Worm (Caenorhabditis elegans) whole organism, L4/young adult: ENCODE results near the gene Y82E9BL.5.
"Not testable (repeated sequence)": the region's sequence is repeated elsewhere in the genome, so short reads cannot be mapped to it uniquely, and the experiment has no call there.

Source experiments
- W03F9.2 ChIP-seq: fragments of 150-350 bp; optimal IDR thresholded peaks from 2 replicates; lab custom pipeline; 2014; ENCODE audit warnings: missing biosample characterization, missing genetic modification characterization
- dao-5 ChIP-seq: sonication (generic microtip); optimal IDR thresholded peaks from 2 replicates; lab custom pipeline; 2016; ENCODE audit warnings: missing genotype, missing genetic modification characterization, moderate library complexity, missing compliant biosample characterization
- him-1 ChIP-seq: sonication (generic microtip); optimal IDR thresholded peaks from 2 replicates; lab custom pipeline; 2016; ENCODE audit warnings: missing genotype, missing genetic modification reagents, missing genetic modification characterization, missing compliant biosample characterization

Gene Y82E9BL.5

DNA sequence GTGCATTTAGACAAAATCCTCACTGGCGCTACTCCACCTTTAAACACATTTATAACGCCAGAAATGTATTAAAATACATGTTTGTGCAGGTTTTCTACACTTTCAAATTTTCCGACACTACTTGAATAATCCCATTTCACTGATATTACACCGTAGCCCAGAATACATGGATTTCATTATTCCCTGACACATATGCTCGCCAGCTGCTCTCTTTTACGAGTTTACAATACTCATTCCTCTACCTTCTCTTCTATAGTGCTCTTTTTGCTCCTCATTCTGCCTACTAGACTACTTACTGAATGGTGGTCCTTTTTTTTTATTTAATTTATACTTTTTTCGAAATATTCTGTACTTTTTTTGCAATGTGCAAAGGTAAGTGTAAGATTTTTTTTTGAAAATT lies 25.1 kb upstream of the Y82E9BL.5 start:
- TF ChIP-seq dao-5 (tag; lab: Kevin White, UChicago): no peak
- no peak for TF ChIP-seq him-1 (tag; lab: Kevin White, UChicago)
- TF ChIP-seq W03F9.2: no peak

DNA sequence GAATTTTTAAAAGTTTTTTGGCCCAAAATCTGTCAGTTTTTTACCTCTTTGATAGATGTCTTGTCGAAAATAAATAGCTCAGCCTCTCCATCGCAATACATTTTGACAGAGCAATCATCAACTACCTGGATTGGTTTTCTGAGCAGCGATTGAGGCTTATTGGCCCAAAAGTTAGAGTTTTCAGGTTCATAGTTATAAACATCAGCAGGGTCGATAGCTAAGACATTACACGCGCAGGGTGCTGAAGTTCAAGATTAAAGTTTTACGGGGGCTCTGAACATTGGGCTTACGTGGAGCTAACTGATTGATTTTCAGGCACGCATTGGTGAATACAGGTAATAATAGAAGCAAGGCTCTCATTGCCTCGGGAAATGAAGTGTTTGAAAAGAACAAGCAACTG lies 12.2 kb upstream of the Y82E9BL.5 start, which contains the start of gene Y82E9BR.9:
Y82E9BR.9 (minus strand) TSS at position 101 of the 400 bp plus-strand sequence.
- TF ChIP-seq dao-5 (tag; lab: Kevin White, UChicago): no peak
- no peak for TF ChIP-seq him-1 (tag; lab: Kevin White, UChicago)
- TF ChIP-seq W03F9.2: no peak

DNA sequence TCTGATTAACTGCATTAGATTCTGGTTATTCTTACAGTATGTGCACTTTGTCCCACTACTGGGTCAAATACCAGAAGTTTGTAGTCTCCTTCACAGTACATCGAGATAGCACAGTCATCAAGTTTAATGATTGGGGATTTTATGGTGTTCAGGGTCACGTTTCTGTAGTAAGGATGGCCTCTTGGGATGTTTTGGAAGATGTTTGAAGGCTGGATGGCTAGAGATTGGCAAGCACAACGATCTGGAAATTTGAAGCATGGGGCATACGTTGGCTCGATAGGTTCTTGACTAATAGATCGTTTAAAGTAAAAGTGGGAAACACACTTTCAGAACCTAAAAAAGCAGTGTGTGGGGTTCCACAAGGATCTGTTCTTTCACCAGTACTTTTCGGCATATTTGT lies 10.5 kb upstream of the Y82E9BL.5 start, which contains the start of gene Y82E9BR.8:
Y82E9BR.8 (minus strand) TSS at position 101 of the 400 bp plus-strand sequence.
- TF ChIP-seq W03F9.2; dao-5 (tag; lab: Kevin White, UChicago); him-1 (tag; lab: Kevin White, UChicago): not testable (repeated sequence)

DNA sequence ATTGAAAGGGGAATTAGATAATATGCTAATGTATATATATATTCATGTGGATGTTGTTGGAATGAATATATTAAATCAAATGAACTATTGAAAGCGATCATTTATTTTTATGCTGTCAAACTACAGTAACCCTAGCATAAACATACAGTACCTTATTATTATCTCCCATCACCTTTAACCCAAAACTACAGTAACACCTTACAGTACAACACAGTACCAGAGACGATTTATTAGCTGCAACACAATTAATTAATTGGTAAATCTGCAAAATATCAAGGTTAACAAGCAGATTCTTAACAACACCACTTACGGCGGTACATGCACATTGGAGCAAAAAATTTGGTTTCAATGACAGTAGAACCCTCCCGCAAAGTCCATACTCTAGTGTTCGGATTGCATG lies 7.9 kb upstream of the Y82E9BL.5 start, which contains the start of gene Y82E9BL.1:
Y82E9BL.1 (minus strand) TSS at position 101 of the 400 bp plus-strand sequence.
- no peak for TF ChIP-seq him-1 (tag; lab: Kevin White, UChicago)
- TF ChIP-seq dao-5 (tag; lab: Kevin White, UChicago): no peak
- no peak for TF ChIP-seq W03F9.2

DNA sequence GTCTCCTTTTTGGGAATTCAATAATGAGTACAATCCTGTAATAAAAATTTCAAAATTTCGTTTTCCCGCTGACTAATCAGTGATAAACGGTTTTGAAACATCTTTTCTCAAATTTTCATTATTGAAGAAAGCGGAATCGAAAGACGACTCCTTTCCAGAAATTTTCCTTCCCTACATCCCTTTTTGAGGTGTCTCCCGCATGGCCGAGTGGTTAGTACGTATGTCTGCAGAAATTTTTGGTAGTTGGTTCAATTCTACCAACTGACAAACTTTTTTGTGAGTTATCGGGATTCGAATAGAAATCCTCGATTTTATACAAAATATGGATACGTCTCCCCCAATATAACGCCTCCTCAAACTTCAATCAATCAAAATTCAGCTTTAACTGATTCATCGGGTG lies 7.1 kb upstream of the Y82E9BL.5 start:
- TF ChIP-seq W03F9.2: no peak
- no peak for TF ChIP-seq him-1 (tag; lab: Kevin White, UChicago)
- TF ChIP-seq dao-5 (tag; lab: Kevin White, UChicago): no peak

DNA sequence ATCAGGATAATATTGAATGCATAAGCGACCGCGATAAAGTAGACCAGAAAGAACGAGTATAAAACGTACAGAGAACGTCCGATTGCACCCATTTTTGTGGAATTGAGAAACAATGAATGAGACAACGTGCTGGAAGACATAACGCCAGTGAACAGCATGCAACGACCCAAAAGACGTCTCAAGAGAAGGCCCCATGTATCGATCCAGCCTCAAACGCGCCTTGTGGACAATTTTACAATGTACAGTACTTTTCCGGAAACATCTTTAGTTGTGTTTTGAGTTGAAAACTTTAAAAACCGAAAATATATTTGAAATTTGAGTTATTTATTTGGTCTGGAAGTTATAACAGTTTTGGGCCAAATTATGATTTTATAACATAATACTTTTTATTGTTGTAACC lies 3.3 kb upstream of the Y82E9BL.5 start, which contains the start of gene Y82E9BL.3:
Y82E9BL.3 (minus strand) TSS at position 101 of the 400 bp plus-strand sequence.
- TF ChIP-seq dao-5 (tag; lab: Kevin White, UChicago): no peak
- no peak for TF ChIP-seq W03F9.2

DNA sequence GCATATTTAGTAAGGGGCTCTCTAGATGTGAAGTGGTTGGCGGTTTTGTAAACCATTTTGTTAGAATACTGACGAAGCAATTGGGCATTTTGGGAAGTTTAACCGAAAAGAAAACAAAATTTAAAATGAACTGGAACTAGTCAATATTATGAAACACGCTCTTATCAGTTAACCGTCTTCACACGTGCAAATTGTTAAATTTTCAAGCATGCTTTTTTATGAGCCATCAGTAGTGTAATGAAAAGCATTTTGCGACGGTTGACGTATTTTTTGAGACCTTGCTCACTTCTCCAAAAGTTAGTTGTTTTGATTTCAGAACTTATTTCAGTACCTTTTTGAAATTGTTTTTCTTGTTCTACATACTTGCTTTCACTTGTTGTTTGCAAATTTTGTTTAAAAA lies 1.9 kb upstream of the Y82E9BL.5 start, which contains the start of gene fbxa-25:
fbxa-25 (minus strand) TSS at position 138 of the 400 bp plus-strand sequence.
- TF ChIP-seq dao-5 (tag; lab: Kevin White, UChicago) (no peak), him-1 (tag; lab: Kevin White, UChicago) (no peak), W03F9.2 (no peak)

DNA sequence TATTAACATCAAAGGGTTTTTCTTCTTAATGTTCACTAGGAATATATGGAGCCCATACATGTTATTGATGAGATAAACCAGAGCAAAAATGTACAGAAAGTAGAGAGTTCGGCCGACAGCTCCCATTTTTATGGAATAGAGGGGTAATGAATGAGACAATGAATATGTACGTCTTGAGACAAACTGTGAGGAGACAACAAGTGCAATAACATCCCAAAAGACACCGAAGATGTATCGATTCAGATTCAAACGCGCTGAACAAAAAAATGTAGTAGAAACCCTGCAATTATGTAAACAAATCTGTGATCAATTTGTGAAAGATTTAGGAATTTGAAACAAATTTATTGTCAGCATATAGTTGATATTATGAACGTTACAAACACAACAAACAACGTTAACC lies 436 bp downstream of the Y82E9BL.5 start:
- no peak for TF ChIP-seq W03F9.2
- TF ChIP-seq dao-5 (tag; lab: Kevin White, UChicago): no peak
- no peak for TF ChIP-seq him-1 (tag; lab: Kevin White, UChicago)

DNA sequence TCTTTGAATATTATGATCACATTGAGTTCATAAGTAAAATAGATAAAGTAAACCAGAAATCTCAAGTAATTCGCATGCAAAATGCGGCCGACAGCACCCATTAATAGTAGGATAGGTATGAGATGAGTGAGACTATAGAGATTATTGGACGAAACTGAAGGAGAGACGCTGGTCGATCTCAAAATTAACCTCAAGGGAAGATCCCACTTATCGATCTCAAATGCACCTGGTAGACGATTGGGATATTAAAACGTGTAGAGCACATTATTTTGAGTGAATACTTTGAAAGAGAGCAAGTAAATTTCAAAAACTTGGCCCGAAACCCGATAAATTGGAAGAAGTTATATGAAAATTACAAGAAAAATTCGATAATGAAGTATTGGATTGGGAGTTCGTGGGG lies 1.7 kb downstream of the Y82E9BL.5 start, which contains the start of gene Y82E9BL.6:
Y82E9BL.6 (minus strand) TSS at position 101 of the 400 bp plus-strand sequence.
- TF ChIP-seq W03F9.2: no peak
- no peak for TF ChIP-seq dao-5 (tag; lab: Kevin White, UChicago)
- TF ChIP-seq him-1 (tag; lab: Kevin White, UChicago): no peak

DNA sequence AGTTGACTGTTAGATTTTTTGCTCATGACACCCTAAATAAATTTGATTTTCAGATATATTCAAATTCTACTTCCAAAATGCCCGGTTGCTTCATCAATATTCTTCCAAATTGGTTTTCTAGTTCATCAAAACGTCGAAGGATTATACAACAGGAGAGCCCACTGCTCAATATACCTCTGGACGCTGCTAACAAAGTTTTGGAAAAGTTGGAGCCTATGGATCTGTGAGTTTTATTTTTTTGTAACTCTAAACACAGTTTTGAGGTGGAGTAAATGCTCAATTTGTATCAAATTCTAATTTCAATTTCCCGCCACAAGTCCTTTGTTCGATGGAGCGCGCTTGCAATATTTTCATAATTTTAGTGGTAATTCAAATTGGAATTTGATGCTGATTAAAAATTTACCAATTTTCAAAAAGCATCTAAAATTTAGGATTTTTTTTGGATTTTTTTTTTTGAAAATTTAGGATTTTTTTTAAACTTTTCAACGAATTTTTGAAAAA lies 4.5 kb downstream of the Y82E9BL.5 start, which contains the start of gene fbxa-27:
fbxa-27 (plus strand) TSS at position 51 of the 501 bp plus-strand sequence.
- TF ChIP-seq him-1 (tag; lab: Kevin White, UChicago) (no peak), W03F9.2 (no peak), dao-5 (tag; lab: Kevin White, UChicago) (no peak)

DNA sequence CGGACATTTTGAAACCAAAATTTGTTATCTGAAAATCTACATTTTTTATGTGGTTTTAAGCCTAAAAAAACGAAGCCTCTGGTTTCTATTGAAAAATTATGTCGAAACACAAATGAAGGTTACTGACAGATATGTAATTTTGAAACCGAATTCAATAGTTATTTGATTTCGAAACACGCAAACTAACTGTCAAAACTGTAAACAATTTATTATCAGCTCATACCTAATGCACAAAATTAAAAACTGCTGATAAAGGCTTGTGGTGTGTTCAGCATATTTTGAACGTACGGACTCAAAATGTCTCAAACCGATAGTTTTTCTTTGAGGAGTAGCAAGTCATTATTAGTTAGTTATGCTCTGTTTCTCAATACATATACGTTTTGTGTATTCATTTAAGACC lies 5.0 kb downstream of the Y82E9BL.5 start, which contains the start of gene fbxa-26:
fbxa-26 (minus strand) TSS at position 35 of the 400 bp plus-strand sequence.
- TF ChIP-seq dao-5 (tag; lab: Kevin White, UChicago) (no peak), him-1 (tag; lab: Kevin White, UChicago) (no peak), W03F9.2 (no peak)

DNA sequence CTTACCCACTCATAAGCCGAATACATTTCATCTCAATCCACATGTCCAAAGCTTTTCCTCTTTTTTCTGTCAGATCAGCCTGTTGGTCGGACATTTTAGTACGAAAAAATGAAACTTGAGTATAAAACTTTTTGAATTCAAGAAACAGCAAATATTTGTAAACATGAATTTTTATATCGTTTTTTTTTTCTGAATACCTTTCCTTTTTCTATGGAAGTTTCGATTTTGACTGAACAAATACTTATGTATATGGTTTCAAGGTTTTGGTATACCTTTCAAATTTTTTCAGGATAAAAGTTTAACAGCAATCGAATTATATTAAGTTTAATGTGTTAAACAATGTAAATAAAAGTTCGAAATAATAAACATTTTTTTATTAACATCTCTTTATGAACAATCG lies 7.2 kb downstream of the Y82E9BL.5 start, which contains the start of gene fbxa-5:
fbxa-5 (minus strand) TSS at position 101 of the 400 bp plus-strand sequence.
- TF ChIP-seq W03F9.2 (no peak), him-1 (tag; lab: Kevin White, UChicago) (no peak), dao-5 (tag; lab: Kevin White, UChicago) (no peak)

DNA sequence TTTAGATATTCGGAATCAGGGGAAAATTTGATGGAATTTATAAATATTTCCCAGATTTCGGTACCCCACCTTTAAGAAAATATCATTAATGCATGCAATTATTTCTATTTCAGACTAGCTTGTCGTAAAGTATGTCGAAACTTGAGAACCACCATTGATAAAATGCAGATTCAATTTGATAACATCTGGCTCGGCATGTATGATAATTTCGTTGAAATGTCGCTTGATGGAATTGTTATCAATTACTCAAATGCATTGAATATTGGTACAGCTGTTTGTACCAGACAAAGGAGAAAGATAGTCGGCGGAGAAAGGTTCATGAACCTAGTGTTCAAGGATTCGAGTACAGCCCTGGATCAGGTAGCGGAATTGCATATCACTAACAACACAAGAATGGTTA lies 15.5 kb downstream of the Y82E9BL.5 start, which contains the start of gene Y82E9BL.19:
Y82E9BL.19 (plus strand) TSS at position 123 of the 400 bp plus-strand sequence.
- TF ChIP-seq dao-5 (tag; lab: Kevin White, UChicago) (no peak), W03F9.2 (no peak), him-1 (tag; lab: Kevin White, UChicago) (no peak)

DNA sequence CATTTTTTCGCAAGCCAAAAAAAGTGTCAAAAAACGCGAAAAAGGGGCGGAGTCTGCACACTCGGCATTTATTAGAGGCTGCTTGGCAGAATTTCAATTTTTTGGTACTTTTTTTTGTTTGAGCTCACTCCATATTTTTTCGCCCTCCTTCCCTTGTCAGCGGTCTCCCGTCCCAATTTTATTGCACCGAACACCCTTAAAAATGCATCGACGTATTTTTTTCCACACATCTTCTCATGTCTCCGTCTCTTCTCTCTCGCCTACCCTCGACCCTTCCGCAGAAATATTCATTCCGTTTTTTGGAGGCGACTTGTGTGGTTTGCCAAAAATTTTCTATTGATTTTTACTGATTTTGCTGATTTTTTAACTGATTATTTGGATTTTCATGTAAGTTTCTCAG lies 20.9 kb downstream of the Y82E9BL.5 start, which contains the start of gene Y82E9BL.18:
Y82E9BL.18 (plus strand) TSS at position 301 of the 400 bp plus-strand sequence.
- no peak for TF ChIP-seq W03F9.2
- TF ChIP-seq dao-5 (tag; lab: Kevin White, UChicago): no peak
- no peak for TF ChIP-seq him-1 (tag; lab: Kevin White, UChicago)
